Worm (Caenorhabditis elegans): ENCODE measurements around the gene rpn-7.
A peak's percentile ranks its signal among the peaks of the same experiment; 100 is the strongest.

The rpn-7 gene

ce11 chrIV:9367852-9368627 is 51.6 kb downstream of the rpn-7 start (continued):
- TF ChIP-seq pha-4 (GFP tag; IDR thresholded peaks at IDR 0.05) (no peak), pha-4 (tag; optimal IDR thresholded peaks at IDR 0.05) (peak; percentile 84), zfp-2 (tag; optimal IDR thresholded peaks at IDR 0.05) (no peak), nhr-77 (tag; optimal IDR thresholded peaks at IDR 0.05) (no peak), F49E8.2 (tag; optimal IDR thresholded peaks at IDR 0.05; ENCODE audit: borderline replicate concordance) (peak; percentile 28), ceh-20 (GFP tag; IDR thresholded peaks at IDR 0.05) (no peak), T20F7.1 (GFP tag; optimal IDR thresholded peaks at IDR 0.05) (no peak), rbr-2 (tag; optimal IDR thresholded peaks at IDR 0.05) (peak; percentile 14), aly-2 (tag; optimal IDR thresholded peaks at IDR 0.05) (no peak), egl-43 (GFP tag; IDR thresholded peaks at IDR 0.05) (no peak), nhr-25 (tag; optimal IDR thresholded peaks at IDR 0.05; ENCODE audit: borderline replicate concordance, insufficient read depth) (no peak), zag-1 (tag; optimal IDR thresholded peaks at IDR 0.05) (no peak), tra-1 (GFP tag; IDR thresholded peaks at IDR 0.05) (no peak), F26F4.8 (GFP tag; conservative IDR thresholded peaks at IDR 0.05) (no peak), attf-4 (tag; optimal IDR thresholded peaks at IDR 0.05) (no peak), tag-97 (GFP tag; IDR thresholded peaks at IDR 0.05) (no peak), fkh-10 (GFP tag; optimal IDR thresholded peaks at IDR 0.05) (peak; percentile 17), vab-7 (GFP tag; IDR thresholded peaks at IDR 0.05) (no peak), nhr-10 (tag; optimal IDR thresholded peaks at IDR 0.05) (no peak), unc-62 (GFP tag; optimal IDR thresholded peaks at IDR 0.05 in 1 of 2) (no peak), unc-62 (tag; optimal IDR thresholded peaks at IDR 0.05) (no peak), snpc-4 (tag; optimal IDR thresholded peaks at IDR 0.05) (no peak), nhr-11 (tag; optimal IDR thresholded peaks at IDR 0.05) (no peak), duxl-1 (tag; optimal IDR thresholded peaks at IDR 0.05; ENCODE audit: poor library complexity) (no peak), ceh-32 (tag; optimal IDR thresholded peaks at IDR 0.05; ENCODE audit: poor library complexity) (no peak)

Data from whole organism, L4 larva.